Fruit fly (Drosophila melanogaster) whole organism, embryonic: ENCODE measurements around the gene CstF50.

Experiments used
- Atf6 ChIP-seq: fragments of 200-800 bp; sonication (Bioruptor generic); IDR thresholded peaks from 2 replicates; pipeline ENCODE4 v1.3.6; 2022; ENCODE audit warnings: missing biosample characterization, missing genetic modification characterization
- Awh ChIP-seq: fragments of 200-800 bp; sonication (Bioruptor generic); IDR thresholded peaks from 2 replicates; pipeline ENCODE4, ENCODE4 v1.3.6; 2022; ENCODE audit warnings: missing biosample characterization, missing genetic modification characterization
- CG12104 ChIP-seq: fragments of 200-800 bp; sonication (Bioruptor generic); optimal IDR thresholded peaks from 3 replicates; lab custom pipeline; 2016; ENCODE audit warnings: missing biosample characterization, missing genetic modification characterization
- CG1233 ChIP-seq: fragments of 200-800 bp; sonication (Bioruptor generic); optimal IDR thresholded peaks from 4 replicates; lab custom pipeline; 2018; ENCODE audit warnings: missing biosample characterization, mild to moderate bottlenecking, missing genetic modification characterization
- CG12659 ChIP-seq: fragments of 200-800 bp; sonication (Bioruptor generic); optimal IDR thresholded peaks from 3 replicates; lab custom pipeline; 2017; ENCODE audit warnings: mild to moderate bottlenecking, missing biosample characterization, missing genetic modification reagents, missing genetic modification characterization
- CG12769 ChIP-seq: fragments of 200-800 bp; sonication (Bioruptor generic); optimal IDR thresholded peaks from 2 replicates; lab custom pipeline; 2019; ENCODE audit warnings: missing biosample characterization, mild to moderate bottlenecking, missing genetic modification characterization, moderate library complexity
- CG13123 ChIP-seq: fragments of 200-800 bp; sonication (Bioruptor generic); optimal IDR thresholded peaks from 2 replicates; lab custom pipeline; 2016; ENCODE audit warnings: missing biosample characterization, missing genetic modification characterization
- CG15601 ChIP-seq: fragments of 200-800 bp; sonication (Bioruptor generic); optimal IDR thresholded peaks from 3 replicates; lab custom pipeline; 2019; ENCODE audit warnings: missing biosample characterization, mild to moderate bottlenecking, missing genetic modification characterization, moderate library complexity
- CG17385 ChIP-seq: fragments of 200-800 bp; sonication (Bioruptor generic); optimal IDR thresholded peaks from 3 replicates; lab custom pipeline; 2018; ENCODE audit warnings: missing biosample characterization, mild to moderate bottlenecking, missing genetic modification characterization
- CG18262 ChIP-seq: fragments of 200-800 bp; optimal IDR thresholded peaks from 3 replicates; lab custom pipeline; 2019; ENCODE audit warnings: missing biosample characterization, mild to moderate bottlenecking, missing genetic modification characterization, moderate library complexity
- CG30020 ChIP-seq: fragments of 200-800 bp; optimal IDR thresholded peaks from 2 replicates; lab custom pipeline; 2019; ENCODE audit warnings: missing biosample characterization, mild to moderate bottlenecking, missing genetic modification characterization, moderate library complexity
- CG30403 ChIP-seq: fragments of 200-800 bp; sonication (Bioruptor generic); optimal IDR thresholded peaks from 3 replicates; lab custom pipeline; 2016; ENCODE audit warnings: missing biosample characterization, missing genetic modification characterization
- CG31441 ChIP-seq: fragments of 200-800 bp; sonication (Bioruptor generic); IDR thresholded peaks from 2 replicates; pipeline ENCODE4 v1.3.6; 2022; ENCODE audit warnings: missing biosample characterization, missing genetic modification characterization
- CG34376 ChIP-seq: fragments of 200-800 bp; sonication (Bioruptor generic); optimal IDR thresholded peaks from 2 replicates; lab custom pipeline; 2018; ENCODE audit warnings: missing biosample characterization, mild to moderate bottlenecking, missing genetic modification characterization
- CG5953 ChIP-seq: fragments of 200-800 bp; sonication (Bioruptor generic); IDR thresholded peaks from 2 replicates; pipeline ENCODE4 v1.3.6; 2022; ENCODE audit warnings: missing biosample characterization, missing genetic modification characterization
- CG6654 ChIP-seq: fragments of 200-800 bp; sonication (Bioruptor generic); optimal IDR thresholded peaks from 2 replicates; lab custom pipeline; 2017; ENCODE audit warnings: missing biosample characterization, mild to moderate bottlenecking, missing genetic modification characterization
- CG8924 ChIP-seq: fragments of 200-800 bp; optimal IDR thresholded peaks from 3 replicates; lab custom pipeline; 2019; ENCODE audit warnings: missing biosample characterization, mild to moderate bottlenecking, missing genetic modification characterization, moderate library complexity
- CG9437 ChIP-seq: fragments of 200-800 bp; sonication (Bioruptor generic); optimal IDR thresholded peaks from 2 replicates; lab custom pipeline; 2018; ENCODE audit warnings: missing biosample characterization, mild to moderate bottlenecking, missing genetic modification characterization
- Dll ChIP-seq: fragments of 200-800 bp; sonication (Bioruptor generic); IDR thresholded peaks from 4 replicates; pipeline ENCODE4 v1.3.6; 2022; ENCODE audit warnings: missing biosample characterization, missing genetic modification characterization; ENCODE audit not compliant: partially characterized antibody
- Elba2 ChIP-seq: fragments of 200-800 bp; sonication (Bioruptor generic); optimal IDR thresholded peaks from 3 replicates; lab custom pipeline; 2016; ENCODE audit warnings: missing biosample characterization, missing genetic modification characterization
- H2.0 ChIP-seq: fragments of 200-800 bp; sonication (Bioruptor generic); IDR thresholded peaks from 2 replicates; pipeline ENCODE4 v1.3.6; 2022; ENCODE audit warnings: missing biosample characterization, missing genetic modification characterization
- HHEX ChIP-seq: fragments of 200-800 bp; sonication (Bioruptor generic); optimal IDR thresholded peaks from 3 replicates; lab custom pipeline; 2017; ENCODE audit warnings: missing biosample characterization, mild to moderate bottlenecking, missing genetic modification characterization, missing genetic modification reagents
- Hr78 ChIP-seq, 2 experiments: fragments of 200-800 bp in 1 of 2; fragments of >200 bp in 1 of 2; sonication (Bioruptor generic) in 1 of 2; optimal IDR thresholded peaks; 2 replicates each; lab custom pipeline; 2017 to 2019; ENCODE audit warnings: missing biosample characterization in 2 of 2, missing genetic modification characterization in 2 of 2, mild to moderate bottlenecking in 1 of 2, moderate library complexity in 1 of 2
- MBD-R2 ChIP-seq: fragments of 200-800 bp; sonication (Bioruptor generic); IDR thresholded peaks from 2 replicates; pipeline ENCODE4 v1.3.6; 2022; ENCODE audit warnings: missing biosample characterization, missing genetic modification characterization
- Nf-YB ChIP-seq: fragments of 200-800 bp; sonication (Bioruptor generic); optimal IDR thresholded peaks from 3 replicates; lab custom pipeline; 2019; ENCODE audit warnings: missing biosample characterization, mild to moderate bottlenecking, missing genetic modification characterization, moderate library complexity
- Scr ChIP-seq: fragments of 200-800 bp; sonication (Bioruptor generic); IDR thresholded peaks from 2 replicates; pipeline ENCODE4 v1.3.6; 2022; ENCODE audit warnings: missing biosample characterization, missing genetic modification characterization; ENCODE audit not compliant: partially characterized antibody
- Sox100B ChIP-seq: fragments of 200-800 bp; sonication (Bioruptor generic); optimal IDR thresholded peaks from 3 replicates; lab custom pipeline; 2018; ENCODE audit warnings: missing biosample characterization, mild to moderate bottlenecking, missing genetic modification characterization
- Trl ChIP-seq, 3 experiments: fragments of >200 bp in 2 of 3; fragments of 200-800 bp in 1 of 3; sonication (Bioruptor generic) in 1 of 3; optimal IDR thresholded peaks; 2 replicates in 1 of 3; 3 replicates in 2 of 3; lab custom pipeline; 2016 to 2017; ENCODE audit warnings: missing biosample characterization in 1 of 3, missing genetic modification characterization in 1 of 3
- bsh ChIP-seq, 2 experiments: fragments of 200-800 bp; sonication (Bioruptor generic); optimal IDR thresholded peaks; 2 replicates each; lab custom pipeline; 2017 to 2018; ENCODE audit warnings: mild to moderate bottlenecking in 2 of 2, missing biosample characterization in 2 of 2, missing genetic modification characterization in 2 of 2, moderate library complexity in 1 of 2
- chm ChIP-seq: fragments of 200-800 bp; sonication (Bioruptor generic); IDR thresholded peaks from 2 replicates; pipeline ENCODE4 v1.3.6; 2022; ENCODE audit warnings: missing biosample characterization, missing genetic modification characterization
- ci ChIP-seq: fragments of 200-800 bp; sonication (Bioruptor generic); IDR thresholded peaks from 3 replicates; pipeline ENCODE4 v1.3.6; 2022; ENCODE audit warnings: missing biosample characterization, missing genetic modification characterization
- inv ChIP-seq: fragments of 200-800 bp; sonication (Bioruptor generic); IDR thresholded peaks from 2 replicates; pipeline ENCODE4 v1.3.6; 2022; ENCODE audit warnings: missing biosample characterization, missing genetic modification characterization; ENCODE audit not compliant: partially characterized antibody
- lola ChIP-seq, 3 experiments: fragments of >200 bp in 2 of 3; fragments of 200-800 bp in 1 of 3; sonication (Bioruptor generic) in 1 of 3; optimal IDR thresholded peaks; 2 replicates each; lab custom pipeline; 2017 to 2019; ENCODE audit warnings: missing biosample characterization in 3 of 3, missing genetic modification characterization in 3 of 3, mild to moderate bottlenecking in 1 of 3, moderate library complexity in 1 of 3
- row ChIP-seq: fragments of 200-800 bp; sonication (Bioruptor generic); IDR thresholded peaks from 3 replicates; pipeline ENCODE4 v1.3.6; 2022; ENCODE audit warnings: missing biosample characterization, missing genetic modification characterization
- sens ChIP-seq: fragments of 200-800 bp; sonication (Bioruptor generic); peaks from one replicate; lab custom pipeline; 2016; ENCODE audit warnings: missing biosample characterization, missing genetic modification characterization
- sisA ChIP-seq: fragments of 200-800 bp; sonication (Bioruptor generic); IDR thresholded peaks from 2 replicates; pipeline ENCODE4 v1.3.6; 2022; ENCODE audit warnings: missing biosample characterization, missing genetic modification characterization
- sqz ChIP-seq: fragments of 200-800 bp; sonication (Bioruptor generic); optimal IDR thresholded peaks from 3 replicates; lab custom pipeline; 2018; ENCODE audit warnings: missing biosample characterization, mild to moderate bottlenecking, missing genetic modification characterization
- usp ChIP-seq: fragments of >200 bp; optimal IDR thresholded peaks from 2 replicates; lab custom pipeline; 2017; ENCODE audit warnings: missing biosample characterization, missing genetic modification characterization
- vnd ChIP-seq: fragments of 200-800 bp; sonication (Bioruptor generic); IDR thresholded peaks from 3 replicates; pipeline ENCODE4 v1.3.6; 2022; ENCODE audit warnings: missing biosample characterization, missing genetic modification characterization; ENCODE audit not compliant: partially characterized antibody
- zen2 ChIP-seq: fragments of 200-800 bp; sonication (Bioruptor generic); IDR thresholded peaks from 3 replicates; pipeline ENCODE4 v1.3.6; 2022; ENCODE audit warnings: missing biosample characterization, missing genetic modification characterization; ENCODE audit not compliant: partially characterized antibody

Gene CstF50

DNA sequence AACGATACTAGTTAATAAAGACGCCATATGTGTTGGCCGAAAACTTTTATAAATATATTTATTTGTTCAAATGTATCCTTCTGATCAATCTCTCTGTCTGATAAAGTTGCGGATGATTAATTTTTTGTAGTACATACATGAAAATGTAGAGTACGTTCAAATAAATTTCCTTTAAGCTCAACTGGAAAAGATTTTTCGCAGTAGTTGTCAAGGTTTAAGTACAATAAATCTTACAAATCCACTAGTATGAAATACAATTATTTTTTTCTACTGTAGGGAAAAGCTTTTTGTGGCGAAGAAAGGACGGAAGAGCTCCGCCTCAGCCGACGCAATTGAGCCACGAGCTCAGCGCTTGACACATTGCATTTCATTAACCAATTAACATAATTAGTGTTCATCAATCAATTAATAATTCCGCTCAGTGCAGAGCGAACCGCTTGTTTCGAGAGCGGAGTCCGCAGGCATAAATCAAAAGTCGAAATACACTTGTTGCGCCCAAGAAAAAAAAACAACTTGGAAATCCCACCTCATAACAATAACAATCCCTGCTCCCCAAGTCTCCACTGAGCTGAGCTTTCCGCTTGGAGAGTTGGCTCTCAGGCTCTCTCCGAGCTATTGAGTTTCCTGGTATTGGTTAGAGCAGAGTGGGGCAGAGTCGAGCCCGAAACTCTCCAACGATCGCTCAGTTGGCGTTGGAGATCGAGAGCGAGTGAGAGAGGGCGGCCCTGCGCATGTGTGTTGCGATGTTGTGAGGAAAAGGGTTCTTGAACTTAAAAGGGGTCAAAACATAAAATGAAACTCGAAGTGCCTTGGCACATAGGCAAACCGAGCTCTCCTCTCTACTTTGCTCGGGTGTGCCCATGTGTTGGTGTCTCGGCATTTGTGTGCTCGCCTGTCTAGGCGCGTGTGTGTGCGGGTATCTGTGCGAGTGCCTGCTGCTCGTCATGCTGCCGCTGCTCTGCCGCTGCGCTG lies 47.8 kb downstream of the CstF50 start (continued):
- TF ChIP-seq Trl (optimal IDR thresholded peaks at IDR 0.05; lab: Kevin White, UChicago), result peak; percentile 89 to 90
- no peak for TF ChIP-seq Trl (GFP tag; optimal IDR thresholded peaks at IDR 0.05; lab: Kevin White, UChicago)
- no peak for TF ChIP-seq CG5953 (GFP tag; lab: Robert Waterston, UW)
- TF ChIP-seq CG15601, result no peak
- 0 out of 2 replicates have a peak, but pooled peaks have one; percentile 12 for TF ChIP-seq MBD-R2 (GFP tag; lab: Robert Waterston, UW)
- TF ChIP-seq H2.0, result 0 out of 2 replicates have a peak, but pooled peaks have one; percentile 10
- no peak for TF ChIP-seq CG9437 (GFP tag; lab: Kevin White, UChicago)
- peak; percentile 49; the same call in 1 of the 4 replicates for TF ChIP-seq Dll (GFP tag; lab: Robert Waterston, UW)
- peak; percentile 15 for TF ChIP-seq CG30403
- peak; percentile 13 for TF ChIP-seq Nf-YB (GFP tag; lab: Kevin White, UChicago)
- TF ChIP-seq CG30020 (tag; lab: Kevin White, UChicago), result no peak
- TF ChIP-seq chm (GFP tag; lab: Robert Waterston, UW), result no peak
- TF ChIP-seq sens, result peak; percentile 14
- TF ChIP-seq HHEX (GFP tag; lab: Kevin White, UChicago), result peak; percentile 9
- peak; percentile 9 for TF ChIP-seq CG12659 (GFP tag; lab: Kevin White, UChicago)
- TF ChIP-seq CG13123, result no peak
- peak; percentile 57; the same call in 1 of the 3 replicates for TF ChIP-seq ci (GFP tag; lab: Robert Waterston, UW)
- peak; percentile 22 for TF ChIP-seq CG8924 (tag; lab: Kevin White, UChicago)
- peak; percentile 2 for TF ChIP-seq CG12769
- peak; percentile 49 for TF ChIP-seq CG34376
- TF ChIP-seq vnd (GFP tag; lab: Robert Waterston, UW), result no peak
- no peak for TF ChIP-seq sisA
- peak; percentile 31; the same call in 1 of the 2 replicates for TF ChIP-seq CG31441
- TF ChIP-seq Atf6 (GFP tag; lab: Robert Waterston, UW), result no peak
- no peak for TF ChIP-seq inv (GFP tag; lab: Robert Waterston, UW)
- TF ChIP-seq zen2 (GFP tag; lab: Robert Waterston, UW), result peak; percentile 52; the same call in 1 of the 3 replicates
- peak; percentile 60; the same call in 1 of the 2 replicates for TF ChIP-seq Awh (GFP tag; lab: Robert Waterston, UW)
- peak in 1 of 2 experiments; percentile 8 for TF ChIP-seq bsh (GFP tag; optimal IDR thresholded peaks at IDR 0.05; lab: Kevin White, UChicago)
- TF ChIP-seq CG17385 (GFP tag; lab: Kevin White, UChicago), result peak; percentile 10
- no peak for TF ChIP-seq CG1233 (GFP tag; lab: Kevin White, UChicago)
- no peak for TF ChIP-seq CG12104 (GFP tag; lab: Kevin White, UChicago)
- TF ChIP-seq CG18262, result peak; percentile 30
- TF ChIP-seq Hr78 (GFP tag; optimal IDR thresholded peaks at IDR 0.05; lab: Kevin White, UChicago), result peak in 1 of 2 experiments; percentile 71
- TF ChIP-seq Elba2 (GFP tag; lab: Kevin White, UChicago), result no peak
- 0 out of 3 replicates have a peak, but pooled peaks have one; percentile 18 for TF ChIP-seq row (GFP tag; lab: Robert Waterston, UW)
- TF ChIP-seq usp (GFP tag; lab: Kevin White, UChicago), result no peak
- TF ChIP-seq Scr (GFP tag; lab: Robert Waterston, UW), result no peak
- peak in 1 of 3 experiments; percentile 16 for TF ChIP-seq lola (GFP tag; optimal IDR thresholded peaks at IDR 0.05; lab: Kevin White, UChicago)
- TF ChIP-seq CG6654, result no peak
- TF ChIP-seq sqz, result no peak
- TF ChIP-seq Sox100B (GFP tag; lab: Kevin White, UChicago), result peak; percentile 48
